Worm (Caenorhabditis elegans): Measurements from ENCODE around the gene C08D8.1.

DNA sequence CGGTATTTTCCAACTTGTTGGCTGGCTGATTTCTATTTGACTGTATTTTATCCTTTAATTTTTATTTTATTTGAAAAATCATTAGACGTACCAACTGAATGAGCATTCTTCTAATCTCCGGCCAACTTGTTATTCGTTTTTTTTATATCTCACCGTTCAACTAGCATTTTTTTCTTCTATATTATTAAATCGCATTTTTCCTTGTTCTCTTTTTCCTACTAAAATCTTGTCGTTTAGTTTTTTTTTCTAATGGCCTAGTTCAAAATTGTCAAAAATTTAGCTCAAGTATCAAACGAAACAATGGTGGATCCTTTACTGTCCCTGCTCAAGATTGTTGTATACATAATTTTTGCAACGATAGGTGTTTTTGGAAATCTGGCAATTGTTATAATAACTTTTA is 5.8 kb downstream of the C08D8.1 start, which contains the start of gene srsx-22:
- no peak for TF ChIP-seq pha-4 (tag; optimal IDR thresholded peaks at IDR 0.05)
- no peak for TF ChIP-seq ama-1 (optimal IDR thresholded peaks at IDR 0.05)
- no peak for TF ChIP-seq pat-9 (tag; optimal IDR thresholded peaks at IDR 0.05)
- TF ChIP-seq zip-5 (tag; optimal IDR thresholded peaks at IDR 0.05), result no peak
- TF ChIP-seq ztf-16 (tag; optimal IDR thresholded peaks at IDR 0.05), result no peak
- TF ChIP-seq dve-1 (tag; optimal IDR thresholded peaks at IDR 0.05), result no peak
- TF ChIP-seq madf-2 (tag; optimal IDR thresholded peaks at IDR 0.05), result no peak
- TF ChIP-seq pqm-1 (tag; optimal IDR thresholded peaks at IDR 0.05), result no peak
- no peak for TF ChIP-seq hlh-30 (tag; optimal IDR thresholded peaks at IDR 0.05; ENCODE audit: insufficient read depth)

All from whole organism, late embryonic.